Worm (Caenorhabditis elegans) whole organism, L1 larva: ENCODE results near the gene F14F9.4.
A peak's percentile ranks its signal among the peaks of the same experiment; 100 is the strongest.

Source experiments
- C04F5.9 ChIP-seq: sonication (generic microtip); optimal IDR thresholded peaks from 2 replicates; lab custom pipeline; 2016; ENCODE audit warnings: missing genetic modification characterization, missing compliant biosample characterization
- elt-3 ChIP-seq, 6 experiments: fragments of 150-350 bp in 1 of 6; sonication (generic microtip); optimal IDR thresholded peaks; 2 replicates each; lab custom pipeline; 2017 to 2018; ENCODE audit warnings: missing biosample characterization in 6 of 6, missing genetic modification characterization in 6 of 6, inconsistent platforms in 1 of 6
- fkh-10 ChIP-seq: sonication (generic microtip); optimal IDR thresholded peaks from 2 replicates; lab custom pipeline; 2017; ENCODE audit warnings: missing biosample characterization, missing genetic modification reagents, missing genetic modification characterization
- fos-1 ChIP-seq: fragments of 150-350 bp; optimal IDR thresholded peaks from 2 replicates; lab custom pipeline; 2014; ENCODE audit warnings: missing biosample characterization, missing genetic modification characterization
- hlh-17 ChIP-seq: fragments of 200-800 bp; sonication (Bioruptor generic); optimal IDR thresholded peaks from 2 replicates; lab custom pipeline; 2018; ENCODE audit warnings: missing genetic modification characterization, mild to moderate bottlenecking, missing compliant biosample characterization, moderate library complexity, borderline replicate concordance
- mdl-1 ChIP-seq, 2 experiments: fragments of 150-350 bp; optimal IDR thresholded peaks; 2 replicates each; lab custom pipeline; 2014 to 2017; ENCODE audit warnings: missing biosample characterization in 2 of 2, missing genetic modification characterization in 2 of 2, inconsistent platforms in 1 of 2
- nhr-11 ChIP-seq: fragments of 150-350 bp; optimal IDR thresholded peaks from 2 replicates; lab custom pipeline; 2014; ENCODE audit warnings: missing biosample characterization, missing genetic modification characterization
- nhr-12 ChIP-seq: sonication (generic microtip); optimal IDR thresholded peaks from 2 replicates; lab custom pipeline; 2017; ENCODE audit warnings: missing biosample characterization, missing genetic modification characterization
- nhr-90 ChIP-seq: sonication (generic microtip); optimal IDR thresholded peaks from 2 replicates; lab custom pipeline; 2016; ENCODE audit warnings: mild to moderate bottlenecking, missing genetic modification characterization, missing compliant biosample characterization; ENCODE audit not compliant: poor library complexity
- sptf-1 ChIP-seq: fragments of 150-350 bp; optimal IDR thresholded peaks from 2 replicates; lab custom pipeline; 2014; ENCODE audit warnings: missing biosample characterization, missing genetic modification characterization
- tlp-1 ChIP-seq: fragments of 150-350 bp; optimal IDR thresholded peaks from 2 replicates; lab custom pipeline; 2014; ENCODE audit warnings: missing biosample characterization, missing genetic modification characterization
- ztf-4 ChIP-seq: fragments of 150-350 bp; optimal IDR thresholded peaks from 2 replicates; lab custom pipeline; 2014; ENCODE audit warnings: missing biosample characterization, missing genetic modification characterization

DNA sequence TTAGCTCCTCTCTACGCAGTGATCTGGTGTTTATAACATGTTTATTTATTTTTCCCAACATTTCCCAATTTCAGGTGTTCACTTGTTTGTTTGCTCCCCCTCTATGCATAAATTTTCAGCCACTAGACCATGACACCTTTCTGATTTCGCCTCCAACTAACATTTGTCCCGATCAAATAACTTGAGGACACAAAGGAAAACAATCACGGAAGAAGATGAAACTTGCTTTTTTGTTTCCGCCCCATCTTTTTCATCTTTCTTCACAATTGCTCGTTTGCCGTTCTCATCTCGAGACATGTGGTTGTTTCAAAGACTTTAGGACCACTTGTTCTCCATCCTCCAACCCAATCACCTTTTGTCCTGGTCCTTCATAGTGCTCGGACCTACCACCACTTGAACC lies 5.7 kb upstream of the F14F9.4 start, which contains the start of gene F14F9.5:
- TF ChIP-seq mdl-1 (tag; optimal IDR thresholded peaks at IDR 0.05; lab: Kevin White, UChicago) (no peak), hlh-17 (GFP tag; lab: Kevin White, UChicago) (no peak), nhr-11 (no peak), sptf-1 (tag; lab: Kevin White, UChicago) (no peak), nhr-12 (tag; lab: Kevin White, UChicago) (no peak), fkh-10 (GFP tag; lab: Kevin White, UChicago) (peak; percentile 81), fos-1 (tag; lab: Kevin White, UChicago) (no peak), elt-3 (tag; optimal IDR thresholded peaks at IDR 0.05; lab: Kevin White, UChicago) (no peak), nhr-90 (tag; lab: Kevin White, UChicago) (no peak), tlp-1 (no peak), ztf-4 (tag; lab: Kevin White, UChicago) (no peak), C04F5.9 (tag; lab: Kevin White, UChicago) (no peak)
